Fruit fly (Drosophila melanogaster) whole organism, embryonic: ENCODE data around the gene Sar1.
A peak's percentile ranks its signal among the peaks of the same experiment; 100 is the strongest.

Experiments used
- Atf-2 ChIP-seq: fragments of 200-800 bp; sonication (Bioruptor generic); optimal IDR thresholded peaks from 2 replicates; lab custom pipeline; 2016; ENCODE audit warnings: missing biosample characterization, missing genetic modification characterization
- Atf6 ChIP-seq: fragments of 200-800 bp; sonication (Bioruptor generic); IDR thresholded peaks from 2 replicates; pipeline ENCODE4 v1.3.6; 2022; ENCODE audit warnings: missing biosample characterization, missing genetic modification characterization
- Bgb ChIP-seq: fragments of 200-800 bp; sonication (Bioruptor generic); IDR thresholded peaks from 2 replicates; pipeline ENCODE4 v1.3.6; 2022; ENCODE audit warnings: missing biosample characterization, missing genetic modification characterization; ENCODE audit not compliant: partially characterized antibody
- CG10979 ChIP-seq: fragments of 200-800 bp; sonication (Bioruptor generic); optimal IDR thresholded peaks from 2 replicates; lab custom pipeline; 2018; ENCODE audit warnings: missing biosample characterization, mild to moderate bottlenecking, missing genetic modification characterization, moderate library complexity
- CG11093 ChIP-seq: fragments of 200-800 bp; sonication (Bioruptor generic); IDR thresholded peaks from 3 replicates; pipeline ENCODE4 v1.3.6; 2022; ENCODE audit warnings: missing biosample characterization, missing genetic modification characterization
- CG11560 ChIP-seq: fragments of 200-800 bp; sonication (Bioruptor generic); IDR thresholded peaks from 3 replicates; pipeline ENCODE4 v1.3.6; 2022; ENCODE audit warnings: missing biosample characterization, missing genetic modification characterization
- CG12104 ChIP-seq: fragments of 200-800 bp; sonication (Bioruptor generic); optimal IDR thresholded peaks from 3 replicates; lab custom pipeline; 2016; ENCODE audit warnings: missing biosample characterization, missing genetic modification characterization
- CG12236 ChIP-seq: fragments of 200-800 bp; sonication (Bioruptor generic); optimal IDR thresholded peaks from 2 replicates; lab custom pipeline; 2016; ENCODE audit warnings: missing biosample characterization, missing genetic modification characterization
- CG12659 ChIP-seq: fragments of 200-800 bp; sonication (Bioruptor generic); optimal IDR thresholded peaks from 3 replicates; lab custom pipeline; 2017; ENCODE audit warnings: mild to moderate bottlenecking, missing biosample characterization, missing genetic modification reagents, missing genetic modification characterization
- CG14050 ChIP-seq: fragments of 200-800 bp; sonication (Bioruptor generic); IDR thresholded peaks from 3 replicates; pipeline ENCODE4 v1.3.6; 2022; ENCODE audit warnings: missing biosample characterization, missing genetic modification characterization
- CG17612 ChIP-seq: fragments of 200-800 bp; sonication (Bioruptor generic); IDR thresholded peaks from 2 replicates; pipeline ENCODE4 v1.3.6; 2022; ENCODE audit warnings: missing biosample characterization, missing genetic modification characterization
- CG18262 ChIP-seq: fragments of 200-800 bp; optimal IDR thresholded peaks from 3 replicates; lab custom pipeline; 2019; ENCODE audit warnings: missing biosample characterization, mild to moderate bottlenecking, missing genetic modification characterization, moderate library complexity
- CG18764 ChIP-seq: fragments of 200-800 bp; sonication (Bioruptor generic); optimal IDR thresholded peaks from 3 replicates; lab custom pipeline; 2016; ENCODE audit warnings: missing biosample characterization, missing genetic modification characterization
- CG2712 ChIP-seq: fragments of 200-800 bp; optimal IDR thresholded peaks from 3 replicates; lab custom pipeline; 2019; ENCODE audit warnings: missing biosample characterization, mild to moderate bottlenecking, missing genetic modification characterization, moderate library complexity
- CG2875 ChIP-seq: fragments of 200-800 bp; sonication (Bioruptor generic); optimal IDR thresholded peaks from 2 replicates; lab custom pipeline; 2017; ENCODE audit warnings: missing biosample characterization, mild to moderate bottlenecking, missing genetic modification characterization, missing genetic modification reagents
- CG30020 ChIP-seq: fragments of 200-800 bp; optimal IDR thresholded peaks from 2 replicates; lab custom pipeline; 2019; ENCODE audit warnings: missing biosample characterization, mild to moderate bottlenecking, missing genetic modification characterization, moderate library complexity
- CG31224 ChIP-seq: fragments of 200-800 bp; sonication (Bioruptor generic); IDR thresholded peaks from 2 replicates; pipeline ENCODE4 v1.3.6; 2022; ENCODE audit warnings: missing biosample characterization, missing genetic modification characterization
- CG31441 ChIP-seq: fragments of 200-800 bp; sonication (Bioruptor generic); IDR thresholded peaks from 2 replicates; pipeline ENCODE4 v1.3.6; 2022; ENCODE audit warnings: missing biosample characterization, missing genetic modification characterization
- CG34422 ChIP-seq: fragments of 200-800 bp; sonication (Bioruptor generic); IDR thresholded peaks from 3 replicates; pipeline ENCODE4 v1.3.6; 2022; ENCODE audit warnings: missing biosample characterization, missing genetic modification characterization
- CG4404 ChIP-seq: fragments of 200-800 bp; sonication (Bioruptor generic); IDR thresholded peaks from 2 replicates; pipeline ENCODE4 v1.3.6; 2022; ENCODE audit warnings: missing biosample characterization, missing genetic modification characterization
- CG4617 ChIP-seq: fragments of 200-800 bp; sonication (Bioruptor generic); optimal IDR thresholded peaks from 3 replicates; lab custom pipeline; 2016; ENCODE audit warnings: missing biosample characterization, missing genetic modification characterization, borderline replicate concordance
- CG7556 ChIP-seq: fragments of 200-800 bp; sonication (Bioruptor generic); optimal IDR thresholded peaks from 2 replicates; lab custom pipeline; 2017; ENCODE audit warnings: missing biosample characterization, mild to moderate bottlenecking, missing genetic modification characterization
- CG8924 ChIP-seq: fragments of 200-800 bp; optimal IDR thresholded peaks from 3 replicates; lab custom pipeline; 2019; ENCODE audit warnings: missing biosample characterization, mild to moderate bottlenecking, missing genetic modification characterization, moderate library complexity
- CG9876 ChIP-seq: fragments of 200-800 bp; sonication (Bioruptor generic); optimal IDR thresholded peaks from 2 replicates; lab custom pipeline; 2016; ENCODE audit warnings: missing biosample characterization, missing genetic modification characterization
- D ChIP-seq, 2 experiments: fragments of 200-800 bp in 1 of 2; fragments of >200 bp in 1 of 2; sonication (Bioruptor generic) in 1 of 2; optimal IDR thresholded peaks; 2 replicates in 1 of 2; 3 replicates in 1 of 2; lab custom pipeline; 2017; ENCODE audit warnings: mild to moderate bottlenecking in 1 of 2, missing biosample characterization in 1 of 2, missing genetic modification characterization in 1 of 2, missing genetic modification reagents in 1 of 2
- Fer2 ChIP-seq: fragments of 200-800 bp; sonication (Bioruptor generic); optimal IDR thresholded peaks from 2 replicates; lab custom pipeline; 2018; ENCODE audit warnings: missing biosample characterization, mild to moderate bottlenecking, missing genetic modification characterization, moderate library complexity
- HmgD ChIP-seq: fragments of 200-800 bp; sonication (Bioruptor generic); optimal IDR thresholded peaks from 3 replicates; lab custom pipeline; 2016; ENCODE audit warnings: missing biosample characterization, missing genetic modification characterization
- Hr3 ChIP-seq: fragments of 200-800 bp; sonication (Bioruptor generic); optimal IDR thresholded peaks from 3 replicates; lab custom pipeline; 2016; ENCODE audit warnings: missing biosample characterization, missing genetic modification characterization
- Mad ChIP-seq: fragments of 200-800 bp; sonication (Bioruptor generic); optimal IDR thresholded peaks from 2 replicates; lab custom pipeline; 2016; ENCODE audit warnings: missing biosample characterization, missing genetic modification characterization
- Myb ChIP-seq: fragments of 200-800 bp; sonication (Bioruptor generic); optimal IDR thresholded peaks from 2 replicates; lab custom pipeline; 2016; ENCODE audit warnings: missing biosample characterization, missing genetic modification characterization
- NFAT ChIP-seq: fragments of 200-800 bp; sonication (Bioruptor generic); IDR thresholded peaks from 2 replicates; pipeline ENCODE4 v1.3.6; 2022; ENCODE audit warnings: missing biosample characterization, missing genetic modification characterization
- Nf-YC ChIP-seq: fragments of 200-800 bp; optimal IDR thresholded peaks from 3 replicates; lab custom pipeline; 2019; ENCODE audit warnings: missing biosample characterization, mild to moderate bottlenecking, missing genetic modification characterization, moderate library complexity
- NfI ChIP-seq: fragments of 200-800 bp; sonication (Bioruptor generic); optimal IDR thresholded peaks from 3 replicates; lab custom pipeline; 2018; ENCODE audit warnings: missing biosample characterization, mild to moderate bottlenecking, missing genetic modification characterization, moderate library complexity
- Ptx1 ChIP-seq: fragments of 200-800 bp; sonication (Bioruptor generic); IDR thresholded peaks from 2 replicates; pipeline ENCODE4 v1.3.6; 2022; ENCODE audit warnings: missing biosample characterization, missing genetic modification characterization
- Ravus ChIP-seq: fragments of 200-800 bp; sonication (Bioruptor generic); IDR thresholded peaks from 2 replicates; pipeline ENCODE4 v1.3.6; 2022; ENCODE audit warnings: missing biosample characterization, missing genetic modification characterization
- TFAM ChIP-seq: fragments of 200-800 bp; sonication (Bioruptor generic); optimal IDR thresholded peaks from 2 replicates; lab custom pipeline; 2017; ENCODE audit warnings: missing biosample characterization, missing genetic modification characterization, inconsistent platforms
- Trl ChIP-seq, 3 experiments: fragments of >200 bp in 2 of 3; fragments of 200-800 bp in 1 of 3; sonication (Bioruptor generic) in 1 of 3; optimal IDR thresholded peaks; 2 replicates in 1 of 3; 3 replicates in 2 of 3; lab custom pipeline; 2016 to 2017; ENCODE audit warnings: missing biosample characterization in 1 of 3, missing genetic modification characterization in 1 of 3
- Xbp1 ChIP-seq: fragments of 200-800 bp; sonication (Bioruptor generic); optimal IDR thresholded peaks from 3 replicates; lab custom pipeline; 2016; ENCODE audit warnings: missing biosample characterization, mild to moderate bottlenecking, missing genetic modification characterization
- amos ChIP-seq: fragments of 200-800 bp; sonication (Bioruptor generic); IDR thresholded peaks from 2 replicates; pipeline ENCODE4 v1.3.6; 2022; ENCODE audit warnings: missing biosample characterization, missing genetic modification characterization; ENCODE audit not compliant: partially characterized antibody
- gsb ChIP-seq: fragments of 200-800 bp; sonication (Bioruptor generic); IDR thresholded peaks from 2 replicates; pipeline ENCODE4 v1.3.6; 2022; ENCODE audit warnings: missing biosample characterization, missing genetic modification characterization
- lab ChIP-seq: fragments of 200-800 bp; sonication (Bioruptor generic); optimal IDR thresholded peaks from 3 replicates; lab custom pipeline; 2017; ENCODE audit warnings: missing biosample characterization, missing genetic modification characterization, mild to moderate bottlenecking, moderate library complexity, missing genetic modification reagents
- nau ChIP-seq: fragments of 200-800 bp; sonication (Bioruptor generic); optimal IDR thresholded peaks from 3 replicates; lab custom pipeline; 2017; ENCODE audit warnings: missing biosample characterization, mild to moderate bottlenecking, missing genetic modification characterization, missing genetic modification reagents
- oc ChIP-seq: fragments of 200-800 bp; sonication (Bioruptor generic); optimal IDR thresholded peaks from 2 replicates; lab custom pipeline; 2018; ENCODE audit warnings: missing biosample characterization, mild to moderate bottlenecking, missing genetic modification characterization, moderate library complexity
- prd ChIP-seq, 3 experiments: fragments of >200 bp in 2 of 3; fragments of 200-800 bp in 1 of 3; sonication (Bioruptor generic) in 1 of 3; optimal IDR thresholded peaks in 2 of 3; IDR thresholded peaks in 1 of 3; 2 replicates in 2 of 3; 3 replicates in 1 of 3; pipeline versions ENCODE4 v1.3.6 to Lab custom; 2017 to 2022; ENCODE audit warnings: missing biosample characterization in 1 of 3, missing genetic modification characterization in 1 of 3
- sens ChIP-seq: fragments of 200-800 bp; sonication (Bioruptor generic); peaks from one replicate; lab custom pipeline; 2016; ENCODE audit warnings: missing biosample characterization, missing genetic modification characterization
- seq ChIP-seq: fragments of 200-800 bp; sonication (Bioruptor generic); IDR thresholded peaks from 2 replicates; pipeline ENCODE4 v1.3.6; 2022; ENCODE audit warnings: missing biosample characterization, missing genetic modification characterization
- sim ChIP-seq: fragments of 200-800 bp; sonication (Bioruptor generic); IDR thresholded peaks from 2 replicates; pipeline ENCODE4 v1.3.6; 2022; ENCODE audit warnings: missing biosample characterization, missing genetic modification characterization
- sisA ChIP-seq: fragments of 200-800 bp; sonication (Bioruptor generic); IDR thresholded peaks from 2 replicates; pipeline ENCODE4 v1.3.6; 2022; ENCODE audit warnings: missing biosample characterization, missing genetic modification characterization
- so ChIP-seq: fragments of 200-800 bp; sonication (Bioruptor generic); IDR thresholded peaks from 3 replicates; pipeline ENCODE4 v1.3.6; 2022; ENCODE audit warnings: missing biosample characterization, missing genetic modification characterization
- sob ChIP-seq: fragments of 200-800 bp; sonication (Bioruptor generic); IDR thresholded peaks from 2 replicates; pipeline ENCODE4 v1.3.6; 2022; ENCODE audit warnings: missing biosample characterization, missing genetic modification characterization
- vnd ChIP-seq: fragments of 200-800 bp; sonication (Bioruptor generic); IDR thresholded peaks from 3 replicates; pipeline ENCODE4 v1.3.6; 2022; ENCODE audit warnings: missing biosample characterization, missing genetic modification characterization; ENCODE audit not compliant: partially characterized antibody

Gene Sar1

DNA sequence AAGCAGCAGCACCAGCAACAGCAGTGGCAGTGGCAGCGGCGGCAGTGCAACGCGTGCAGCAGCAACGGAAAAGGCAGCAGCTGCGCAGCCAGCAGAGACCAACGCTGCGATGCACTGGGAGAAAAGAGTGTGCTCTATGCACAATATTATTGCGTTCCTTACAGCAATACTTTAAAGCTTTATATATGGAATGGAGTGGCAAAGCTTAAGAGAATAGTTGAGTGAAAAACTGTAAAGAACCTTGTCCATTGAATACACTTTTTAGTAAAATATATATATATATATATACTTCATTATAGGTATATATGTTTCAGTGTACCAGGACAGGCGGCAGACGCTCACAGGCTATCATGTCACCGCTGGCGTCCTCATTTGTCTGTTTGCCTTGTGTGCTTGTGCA lies 31.7 kb upstream of the Sar1 start (continued):
- TF ChIP-seq CG14050 (no peak), CG2875 (GFP tag; lab: Kevin White, UChicago) (peak; percentile 37), CG2712 (tag; lab: Kevin White, UChicago) (peak; percentile 53), Hr3 (GFP tag; lab: Kevin White, UChicago) (no peak), CG12236 (GFP tag; lab: Kevin White, UChicago) (no peak), HmgD (GFP tag; lab: Kevin White, UChicago) (no peak), CG4617 (no peak), Ptx1 (no peak), sens (GFP tag; lab: Kevin White, UChicago) (peak; percentile 32), gsb (no peak), CG18262 (peak; percentile 52), so (GFP tag; lab: Robert Waterston, UW) (no peak), Xbp1 (GFP tag; lab: Kevin White, UChicago) (no peak), Myb (no peak), CG11093 (GFP tag; lab: Robert Waterston, UW) (0 out of 3 replicates have a peak, but pooled peaks have one; percentile 10), CG10979 (tag; lab: Kevin White, UChicago) (peak; percentile 56), CG12104 (GFP tag; lab: Kevin White, UChicago) (no peak), CG30020 (no peak), seq (GFP tag; lab: Robert Waterston, UW) (no peak), Mad (no peak), sim (GFP tag; lab: Robert Waterston, UW) (no peak), TFAM (GFP tag; lab: Kevin White, UChicago) (no peak), lab (GFP tag; lab: Kevin White, UChicago) (no peak), Trl (optimal IDR thresholded peaks at IDR 0.05; lab: Kevin White, UChicago) (no peak), Trl (GFP tag; optimal IDR thresholded peaks at IDR 0.05; lab: Kevin White, UChicago) (no peak), oc (tag; lab: Kevin White, UChicago) (no peak), vnd (GFP tag; lab: Robert Waterston, UW) (no peak), CG11560 (no peak), CG18764 (no peak), CG9876 (GFP tag; lab: Kevin White, UChicago) (no peak), CG31224 (no peak), sisA (no peak), Atf6 (GFP tag; lab: Robert Waterston, UW) (no peak), sob (no peak), Nf-YC (tag; lab: Kevin White, UChicago) (no peak), CG31441 (GFP tag; lab: Robert Waterston, UW) (peak; percentile 34; the same call in 1 of the 2 replicates), CG4404 (GFP tag; lab: Robert Waterston, UW) (no peak), D (optimal IDR thresholded peaks at IDR 0.05; lab: Kevin White, UChicago) (no peak), D (GFP tag; optimal IDR thresholded peaks at IDR 0.05; lab: Kevin White, UChicago) (peak; percentile 25), Fer2 (tag; lab: Kevin White, UChicago) (no peak), CG8924 (tag; lab: Kevin White, UChicago) (no peak), CG7556 (GFP tag; lab: Kevin White, UChicago) (no peak), Bgb (GFP tag; lab: Robert Waterston, UW) (no peak), prd (optimal IDR thresholded peaks at IDR 0.05; lab: Kevin White, UChicago) (no peak), prd (GFP tag; IDR thresholded peaks at IDR 0.05; lab: Robert Waterston, UW) (no peak), amos (no peak), nau (no peak), CG34422 (no peak), Atf-2 (no peak), NfI (GFP tag; lab: Kevin White, UChicago) (no peak), CG12659 (GFP tag; lab: Kevin White, UChicago) (no peak), CG17612 (GFP tag; lab: Robert Waterston, UW) (no peak), Ravus (GFP tag; lab: Robert Waterston, UW) (no peak), NFAT (GFP tag; lab: Robert Waterston, UW) (no peak)
